Worm (Caenorhabditis elegans) whole organism, L2 larva: Measurements from ENCODE around the gene hpo-30.

Source experiments
- C34F6.9 ChIP-seq: fragments of 150-350 bp; optimal IDR thresholded peaks from 2 replicates; lab custom pipeline; 2014; ENCODE audit warnings: missing biosample characterization, missing genetic modification characterization
- F13H6.1 ChIP-seq: sonication (generic microtip); optimal IDR thresholded peaks from 2 replicates; lab custom pipeline; 2016; ENCODE audit warnings: missing genetic modification characterization, missing compliant biosample characterization
- R02D3.7 ChIP-seq: fragments of 150-350 bp; optimal IDR thresholded peaks from 2 replicates; lab custom pipeline; 2014; ENCODE audit warnings: missing biosample characterization, missing genetic modification characterization
- Y55F3AM.14 ChIP-seq: fragments of 200-800 bp; sonication (Bioruptor generic); optimal IDR thresholded peaks from 2 replicates; lab custom pipeline; 2018; ENCODE audit warnings: mild to moderate bottlenecking, missing genetic modification characterization, missing compliant biosample characterization
- ZK546.5 ChIP-seq: sonication (generic microtip); optimal IDR thresholded peaks from 2 replicates; lab custom pipeline; 2017; ENCODE audit warnings: missing biosample characterization, missing genetic modification characterization
- alr-1 ChIP-seq: fragments of 150-350 bp; optimal IDR thresholded peaks from 2 replicates; lab custom pipeline; 2014; ENCODE audit warnings: missing biosample characterization, missing genetic modification characterization
- aly-2 ChIP-seq: fragments of 150-350 bp; optimal IDR thresholded peaks from 2 replicates; lab custom pipeline; 2014; ENCODE audit warnings: missing biosample characterization, missing genetic modification characterization
- ama-1 ChIP-seq: fragments of 150-350 bp; optimal IDR thresholded peaks from 2 replicates; lab custom pipeline; 2018; ENCODE audit warnings: inconsistent platforms
- blmp-1 ChIP-seq: sonication (generic microtip); optimal IDR thresholded peaks from 2 replicates; lab custom pipeline; 2017; ENCODE audit warnings: missing genetic modification characterization, mild to moderate bottlenecking, missing compliant biosample characterization, antibody characterized with exemption, moderate library complexity; ENCODE audit not compliant: insufficient read depth
- ceh-16 ChIP-seq: fragments of 150-350 bp; optimal IDR thresholded peaks from 2 replicates; lab custom pipeline; 2014; ENCODE audit warnings: missing biosample characterization, missing genetic modification characterization
- ceh-82 ChIP-seq: fragments of 150-350 bp; optimal IDR thresholded peaks from 2 replicates; lab custom pipeline; 2014; ENCODE audit warnings: missing biosample characterization, missing genetic modification characterization
- crh-2 ChIP-seq: sonication (generic microtip); optimal IDR thresholded peaks from 2 replicates; lab custom pipeline; 2017; ENCODE audit warnings: missing biosample characterization, missing genetic modification characterization
- dmd-4 ChIP-seq: sonication (generic microtip); optimal IDR thresholded peaks from 2 replicates; lab custom pipeline; 2017; ENCODE audit warnings: missing biosample characterization, missing genetic modification characterization
- egl-27 ChIP-seq: sonication (generic microtip); optimal IDR thresholded peaks from 3 replicates; lab custom pipeline; 2017; ENCODE audit warnings: missing biosample characterization, missing genetic modification reagents, missing genetic modification characterization
- elt-1 ChIP-seq: fragments of 150-350 bp; optimal IDR thresholded peaks from 2 replicates; lab custom pipeline; 2014; ENCODE audit warnings: missing biosample characterization, missing genetic modification characterization
- elt-3 ChIP-seq: sonication (generic microtip); optimal IDR thresholded peaks from 2 replicates; lab custom pipeline; 2017; ENCODE audit warnings: missing biosample characterization, missing genetic modification characterization
- fos-1 ChIP-seq: fragments of 150-350 bp; optimal IDR thresholded peaks from 2 replicates; lab custom pipeline; 2014; ENCODE audit warnings: missing biosample characterization, missing genetic modification characterization
- gmeb-1 ChIP-seq: fragments of 150-350 bp; optimal IDR thresholded peaks from 2 replicates; lab custom pipeline; 2014; ENCODE audit warnings: missing biosample characterization, missing genetic modification characterization
- lin-11 ChIP-seq: fragments of 150-350 bp; sonication (generic microtip); optimal IDR thresholded peaks from 2 replicates; lab custom pipeline; 2014; ENCODE audit warnings: missing biosample characterization, missing genetic modification characterization, inconsistent platforms, mixed read lengths
- lin-13 ChIP-seq: fragments of 150-350 bp; optimal IDR thresholded peaks from 2 replicates; lab custom pipeline; 2014; ENCODE audit warnings: missing biosample characterization, missing genetic modification reagents, missing genetic modification characterization
- lin-39 ChIP-seq: fragments of 150-350 bp; optimal IDR thresholded peaks from 2 replicates; lab custom pipeline; 2014; ENCODE audit warnings: missing biosample characterization, missing genetic modification reagents, missing genetic modification characterization
- lsy-2 ChIP-seq, 2 experiments: fragments of 150-350 bp in 1 of 2; sonication (generic microtip) in 1 of 2; optimal IDR thresholded peaks; 2 replicates each; lab custom pipeline; 2014 to 2017; ENCODE audit warnings: missing biosample characterization in 2 of 2, missing genetic modification characterization in 2 of 2
- mab-5 ChIP-seq: fragments of 150-350 bp; optimal IDR thresholded peaks from 2 replicates; lab custom pipeline; 2014; ENCODE audit warnings: missing biosample characterization, missing genetic modification characterization
- mbf-1 ChIP-seq: sonication (generic microtip); optimal IDR thresholded peaks from 2 replicates; lab custom pipeline; 2017; ENCODE audit warnings: missing biosample characterization, missing genetic modification characterization
- mdl-1 ChIP-seq, 2 experiments: fragments of 150-350 bp in 1 of 2; sonication (generic microtip) in 1 of 2; optimal IDR thresholded peaks; 2 replicates each; lab custom pipeline; 2017; ENCODE audit warnings: missing biosample characterization in 2 of 2, missing genetic modification characterization in 2 of 2
- nhr-10 ChIP-seq: sonication (generic microtip); optimal IDR thresholded peaks from 2 replicates; lab custom pipeline; 2017; ENCODE audit warnings: missing biosample characterization, missing genetic modification characterization
- nhr-11 ChIP-seq: fragments of 150-350 bp; optimal IDR thresholded peaks from 2 replicates; lab custom pipeline; 2014; ENCODE audit warnings: missing biosample characterization, missing genetic modification characterization
- nhr-12 ChIP-seq: fragments of 150-350 bp; optimal IDR thresholded peaks from 2 replicates; lab custom pipeline; 2014; ENCODE audit warnings: missing biosample characterization, missing genetic modification characterization
- nhr-129 ChIP-seq: fragments of 150-350 bp; optimal IDR thresholded peaks from 2 replicates; lab custom pipeline; 2014; ENCODE audit warnings: missing biosample characterization, missing genetic modification characterization
- nhr-21 ChIP-seq: fragments of 150-350 bp; optimal IDR thresholded peaks from 2 replicates; lab custom pipeline; 2014; ENCODE audit warnings: missing biosample characterization, missing genetic modification characterization
- nhr-23 ChIP-seq: fragments of 150-350 bp; optimal IDR thresholded peaks from 2 replicates; lab custom pipeline; 2014; ENCODE audit warnings: missing biosample characterization, missing genetic modification reagents, missing genetic modification characterization
- nhr-237 ChIP-seq: fragments of 150-350 bp; optimal IDR thresholded peaks from 2 replicates; lab custom pipeline; 2014; ENCODE audit warnings: missing biosample characterization, missing genetic modification characterization
- nhr-25 ChIP-seq: fragments of 150-350 bp; sonication (generic microtip); optimal IDR thresholded peaks from 3 replicates; lab custom pipeline; 2014; ENCODE audit warnings: missing biosample characterization, missing genetic modification characterization
- nhr-6 ChIP-seq: fragments of 150-350 bp; optimal IDR thresholded peaks from 2 replicates; lab custom pipeline; 2014; ENCODE audit warnings: missing biosample characterization, missing genetic modification characterization
- nhr-77 ChIP-seq: fragments of 150-350 bp; optimal IDR thresholded peaks from 2 replicates; lab custom pipeline; 2014; ENCODE audit warnings: missing biosample characterization, missing genetic modification characterization
- peb-1 ChIP-seq: fragments of 150-350 bp; optimal IDR thresholded peaks from 2 replicates; lab custom pipeline; 2014; ENCODE audit warnings: missing biosample characterization, missing genetic modification characterization
- sem-4 ChIP-seq: fragments of 150-350 bp; optimal IDR thresholded peaks from 2 replicates; lab custom pipeline; 2014; ENCODE audit warnings: missing biosample characterization, missing genetic modification reagents, missing genetic modification characterization
- skn-1 ChIP-seq: sonication (generic microtip); optimal IDR thresholded peaks from 2 replicates; lab custom pipeline; 2017; ENCODE audit warnings: missing biosample characterization, missing genetic modification characterization
- sma-3 ChIP-seq: sonication (generic microtip); optimal IDR thresholded peaks from 2 replicates; lab custom pipeline; 2016; ENCODE audit warnings: missing genetic modification reagents, missing genetic modification characterization, missing compliant biosample characterization
- sma-9 ChIP-seq, 2 experiments: fragments of 150-350 bp in 1 of 2; sonication (generic microtip) in 1 of 2; optimal IDR thresholded peaks; 2 replicates each; lab custom pipeline; 2014 to 2016; ENCODE audit warnings: missing genetic modification characterization in 2 of 2, mild to moderate bottlenecking in 1 of 2, missing biosample characterization in 1 of 2, missing compliant biosample characterization in 1 of 2, missing genetic modification reagents in 1 of 2, moderate library complexity in 1 of 2
- snpc-4 ChIP-seq: fragments of 150-350 bp; optimal IDR thresholded peaks from 2 replicates; lab custom pipeline; 2014; ENCODE audit warnings: missing biosample characterization, missing genetic modification characterization
- unc-39 ChIP-seq: fragments of 150-350 bp; optimal IDR thresholded peaks from 2 replicates; lab custom pipeline; 2014; ENCODE audit warnings: missing biosample characterization, missing genetic modification characterization
- unc-55 ChIP-seq: fragments of 150-350 bp; sonication (generic microtip); optimal IDR thresholded peaks from 3 replicates; lab custom pipeline; 2014; ENCODE audit warnings: missing biosample characterization, missing genetic modification reagents, missing genetic modification characterization
- unc-62 ChIP-seq: fragments of 150-350 bp; optimal IDR thresholded peaks from 2 replicates; lab custom pipeline; 2014; ENCODE audit warnings: missing biosample characterization, missing genetic modification reagents, missing genetic modification characterization
- zag-1 ChIP-seq: fragments of 150-350 bp; optimal IDR thresholded peaks from 2 replicates; lab custom pipeline; 2014; ENCODE audit warnings: missing biosample characterization, missing genetic modification characterization
- ztf-1 ChIP-seq: fragments of 200-800 bp; sonication (Bioruptor generic); conservative IDR thresholded peaks from 2 replicates; pipeline ENCODE4 v1.3.6; 2022; ENCODE audit warnings: missing genetic modification characterization, missing compliant biosample characterization
- ztf-11 ChIP-seq: sonication (generic microtip); optimal IDR thresholded peaks from 2 replicates; lab custom pipeline; 2017; ENCODE audit warnings: missing biosample characterization, missing genetic modification characterization
- ztf-4 ChIP-seq: fragments of 150-350 bp; optimal IDR thresholded peaks from 2 replicates; lab custom pipeline; 2014; ENCODE audit warnings: missing biosample characterization, missing genetic modification characterization

The hpo-30 gene

DNA sequence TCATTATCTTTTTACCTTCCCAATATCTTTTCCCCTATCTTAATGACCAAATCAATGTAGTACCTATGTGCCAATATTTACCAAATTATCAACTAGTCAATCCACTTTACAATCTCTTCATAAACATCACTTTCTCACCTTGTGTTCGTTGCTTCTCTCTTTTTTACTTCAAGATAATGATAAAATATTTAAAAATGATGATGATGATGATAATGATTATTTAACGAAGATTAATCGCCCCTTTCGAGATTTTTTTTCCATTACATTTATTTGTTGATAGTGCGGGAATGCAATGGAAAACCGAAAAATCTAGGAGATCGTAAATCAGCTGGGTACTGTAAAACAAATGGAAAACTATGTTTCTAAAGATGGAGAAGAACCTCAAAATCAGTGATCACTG is 16.1 kb downstream of the hpo-30 start:
- peak; percentile 22 for TF ChIP-seq egl-27 (tag; lab: Kevin White, UChicago)
- TF ChIP-seq mab-5 = peak; percentile 12
- no peak for TF ChIP-seq lin-11 (tag; lab: Kevin White, UChicago)
- no peak for TF ChIP-seq Y55F3AM.14 (GFP tag; lab: Kevin White, UChicago)
- TF ChIP-seq peb-1 (tag; lab: Kevin White, UChicago) = no peak
- no peak for TF ChIP-seq mbf-1
- peak; percentile 28 for TF ChIP-seq nhr-25
- peak; percentile 61 for TF ChIP-seq sma-3 (GFP tag; lab: Kevin White, UChicago)
- no peak for TF ChIP-seq R02D3.7 (tag; lab: Kevin White, UChicago)

DNA sequence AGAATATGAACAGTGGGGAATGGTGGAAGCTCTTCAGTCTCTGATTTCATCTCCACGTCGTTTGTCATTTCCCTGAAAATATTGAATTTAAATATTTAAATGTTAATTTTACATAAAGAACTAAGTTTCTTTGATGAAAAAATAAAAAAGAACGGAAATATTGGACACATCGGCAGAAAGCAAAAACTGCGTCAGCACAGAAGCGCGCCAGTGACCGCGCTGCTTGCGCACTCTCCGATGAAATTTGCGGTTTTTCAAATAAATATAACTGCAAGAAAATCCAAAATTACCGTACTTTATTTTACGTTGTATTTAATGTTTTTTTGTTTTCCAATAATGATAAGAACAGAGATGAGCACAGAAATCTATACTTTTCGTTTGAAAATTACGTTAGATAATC is 18.6 kb downstream of the hpo-30 start, which contains the start of the genes srpa-68 and srh-16:
srpa-68 (minus strand) TSS at position 72 of the 400 bp plus-strand sequence.
srh-16 (plus strand) TSS at position 275 of the 400 bp plus-strand sequence.
- TF ChIP-seq sma-9 (GFP tag; optimal IDR thresholded peaks at IDR 0.05; lab: Kevin White, UChicago) = peak; percentile 95
- no peak for TF ChIP-seq sma-9 (tag; optimal IDR thresholded peaks at IDR 0.05; lab: Kevin White, UChicago)
- peak; percentile 47 for TF ChIP-seq blmp-1
- TF ChIP-seq snpc-4 (tag; lab: Kevin White, UChicago) = peak; percentile 74
- TF ChIP-seq nhr-12 (tag; lab: Kevin White, UChicago) = no peak
- TF ChIP-seq ztf-11 = no peak
- no peak for TF ChIP-seq mbf-1
- peak; percentile 93 for TF ChIP-seq mab-5
- no peak for TF ChIP-seq lin-39 (tag; lab: Kevin White, UChicago)
- no peak for TF ChIP-seq ztf-1 (GFP tag; lab: Robert Waterston, UW)
- TF ChIP-seq ama-1 (lab: Kevin White, UChicago) = peak; percentile 41
- TF ChIP-seq ceh-82 (tag; lab: Kevin White, UChicago) = peak; percentile 53
- TF ChIP-seq fos-1 (tag; lab: Kevin White, UChicago) = peak; percentile 69
- TF ChIP-seq nhr-23 = no peak
- TF ChIP-seq ztf-4 (tag; lab: Kevin White, UChicago) = peak; percentile 61
- peak; percentile 45 for TF ChIP-seq dmd-4 (tag; lab: Kevin White, UChicago)
- TF ChIP-seq lin-11 (tag; lab: Kevin White, UChicago) = peak; percentile 81
- TF ChIP-seq sem-4 (tag; lab: Kevin White, UChicago) = peak; percentile 83
- TF ChIP-seq nhr-237 (tag; lab: Kevin White, UChicago) = peak; percentile 56
- TF ChIP-seq elt-3 (tag; lab: Kevin White, UChicago) = no peak
- TF ChIP-seq mdl-1 (tag; optimal IDR thresholded peaks at IDR 0.05; lab: Kevin White, UChicago) = no peak
- TF ChIP-seq nhr-129 (tag; lab: Kevin White, UChicago) = peak; percentile 56
- peak; percentile 91 for TF ChIP-seq crh-2 (tag; lab: Kevin White, UChicago)
- TF ChIP-seq unc-39 (tag; lab: Kevin White, UChicago) = no peak
- peak; percentile 99 for TF ChIP-seq gmeb-1 (tag; lab: Kevin White, UChicago)
- TF ChIP-seq nhr-21 (tag; lab: Kevin White, UChicago) = peak; percentile 79
- no peak for TF ChIP-seq peb-1 (tag; lab: Kevin White, UChicago)
- peak; percentile 88 for TF ChIP-seq nhr-25
- TF ChIP-seq R02D3.7 (tag; lab: Kevin White, UChicago) = peak; percentile 77
- no peak for TF ChIP-seq elt-1 (tag; lab: Kevin White, UChicago)
- peak; percentile 88 for TF ChIP-seq F13H6.1 (tag; lab: Kevin White, UChicago)
- TF ChIP-seq nhr-77 = no peak
- TF ChIP-seq aly-2 (tag; lab: Kevin White, UChicago) = no peak
- peak; percentile 70 for TF ChIP-seq nhr-10 (tag; lab: Kevin White, UChicago)
- peak; percentile 90 for TF ChIP-seq sma-3 (GFP tag; lab: Kevin White, UChicago)
- TF ChIP-seq ceh-16 (tag; lab: Kevin White, UChicago) = peak; percentile 75
- TF ChIP-seq lin-13 (GFP tag; lab: Kevin White, UChicago) = peak; percentile 81
- no peak for TF ChIP-seq alr-1 (tag; lab: Kevin White, UChicago)
- peak; percentile 90 to 95 for TF ChIP-seq lsy-2 (tag; optimal IDR thresholded peaks at IDR 0.05; lab: Kevin White, UChicago)
- peak; percentile 65 for TF ChIP-seq egl-27 (tag; lab: Kevin White, UChicago)
- TF ChIP-seq unc-55 (GFP tag; lab: Kevin White, UChicago) = peak; percentile 95
- peak; percentile 37 for TF ChIP-seq zag-1 (tag; lab: Kevin White, UChicago)
- peak; percentile 26 for TF ChIP-seq ZK546.5 (tag; lab: Kevin White, UChicago)
- peak; percentile 43 for TF ChIP-seq unc-62 (GFP tag; lab: Kevin White, UChicago)
- no peak for TF ChIP-seq nhr-11 (tag; lab: Kevin White, UChicago)
- peak; percentile 22 for TF ChIP-seq Y55F3AM.14 (GFP tag; lab: Kevin White, UChicago)
- TF ChIP-seq skn-1 (tag; lab: Kevin White, UChicago) = no peak
- TF ChIP-seq nhr-6 (tag; lab: Kevin White, UChicago) = no peak
- TF ChIP-seq C34F6.9 (tag; lab: Kevin White, UChicago) = peak; percentile 91
- TF ChIP-seq, all 48 proteins: peak for 31
